Fruit fly (Drosophila melanogaster): ENCODE measurements around the gene CG12483.

CG12483 gene

dm6 chr3L:75232-75631 is 22.9 kb downstream of the CG12483 start, which contains the start of gene CG13405:
Gene CG13405 (minus strand): TSS chr3L:75332.
- TF ChIP-seq CG8765 (GFP tag; IDR thresholded peaks at IDR 0.05) (no peak), Doc2 (GFP tag; IDR thresholded peaks at IDR 0.05) (no peak), psq (GFP tag; optimal IDR thresholded peaks at IDR 0.05) (no peak), Taf1 (GFP tag; IDR thresholded peaks at IDR 0.05) (no peak), zf30C (GFP tag; optimal IDR thresholded peaks at IDR 0.05) (no peak)

dm6 chr3L:73352-74147 is 24.6 kb downstream of the CG12483 start:
- TF ChIP-seq Abd-B (GFP tag; optimal IDR thresholded peaks at IDR 0.05): no peak
- 0 out of 2 replicates have a peak, but pooled peaks have one; percentile 36 for TF ChIP-seq sim (GFP tag; IDR thresholded peaks at IDR 0.05)
- peak; percentile 73 for TF ChIP-seq lbe (GFP tag; optimal IDR thresholded peaks at IDR 0.05)
- TF ChIP-seq CG7786 (GFP tag; optimal IDR thresholded peaks at IDR 0.05): no peak
- no peak for TF ChIP-seq CG3407 (GFP tag; optimal IDR thresholded peaks at IDR 0.05)
- no peak for TF ChIP-seq pan (optimal IDR thresholded peaks at IDR 0.05)
- TF ChIP-seq pan (GFP tag; optimal IDR thresholded peaks at IDR 0.05 in 1 of 2, IDR thresholded peaks at IDR 0.05 in 1 of 2): peak in 1 of 2 experiments; percentile 20
- TF ChIP-seq bsh (GFP tag; optimal IDR thresholded peaks at IDR 0.05): peak in 1 of 2 experiments; percentile 35
- TF ChIP-seq corto (GFP tag; optimal IDR thresholded peaks at IDR 0.05): peak; percentile 63
- peak; percentile 91 for TF ChIP-seq pfk (GFP tag; optimal IDR thresholded peaks at IDR 0.05)
- TF ChIP-seq Nf-YA (GFP tag; IDR thresholded peaks at IDR 0.05): no peak
- no peak for TF ChIP-seq Opbp (GFP tag; IDR thresholded peaks at IDR 0.05; ENCODE audit: partially characterized antibody)
- peak; percentile 30 for TF ChIP-seq CG13894 (tag; optimal IDR thresholded peaks at IDR 0.05)
- TF ChIP-seq sens (GFP tag): peak; percentile 37
- 0 out of 2 replicates have a peak, but pooled peaks have one; percentile 5 for TF ChIP-seq ttk (GFP tag; IDR thresholded peaks at IDR 0.05)
- no peak for TF ChIP-seq gcm2 (GFP tag; optimal IDR thresholded peaks at IDR 0.05)
- no peak for TF ChIP-seq bowl (GFP tag; IDR thresholded peaks at IDR 0.05)
- peak; percentile 73 for TF ChIP-seq crol (GFP tag; IDR thresholded peaks at IDR 0.05)

dm6 chr3L:71247-71646 is 26.9 kb downstream of the CG12483 start:
- TF ChIP-seq trem (tag; optimal IDR thresholded peaks at IDR 0.05) (no peak), Med (GFP tag) (peak; percentile 35), pfk (GFP tag; optimal IDR thresholded peaks at IDR 0.05) (peak; percentile 76), CG30020 (tag; optimal IDR thresholded peaks at IDR 0.05) (peak; percentile 4)

- TF ChIP-seq ems (GFP tag; optimal IDR thresholded peaks at IDR 0.05): no peak
- TF ChIP-seq kni (GFP tag; optimal IDR thresholded peaks at IDR 0.05): no peak
- no peak for TF ChIP-seq CG12299 (tag; optimal IDR thresholded peaks at IDR 0.05)
- TF ChIP-seq inv (GFP tag; IDR thresholded peaks at IDR 0.05; ENCODE audit: partially characterized antibody): no peak
- TF ChIP-seq trh (GFP tag; optimal IDR thresholded peaks at IDR 0.05): no peak
- TF ChIP-seq CG10959 (GFP tag; IDR thresholded peaks at IDR 0.05): no peak
- no peak for TF ChIP-seq Hr39 (optimal IDR thresholded peaks at IDR 0.05)
- no peak for TF ChIP-seq cwo (GFP tag; optimal IDR thresholded peaks at IDR 0.05)
- no peak for TF ChIP-seq pfk (GFP tag; optimal IDR thresholded peaks at IDR 0.05)
- no peak for TF ChIP-seq HHEX (GFP tag; optimal IDR thresholded peaks at IDR 0.05)
- TF ChIP-seq CG18011 (GFP tag; optimal IDR thresholded peaks at IDR 0.05): no peak
- TF ChIP-seq CG1529 (GFP tag; optimal IDR thresholded peaks at IDR 0.05): no peak
- TF ChIP-seq Adf1 (GFP tag; IDR thresholded peaks at IDR 0.05): peak; percentile 11; the same call in 1 of the 2 replicates
- no peak for TF ChIP-seq wdn (GFP tag; IDR thresholded peaks at IDR 0.05)
- peak; percentile 18 for TF ChIP-seq CG32772 (GFP tag; IDR thresholded peaks at IDR 0.05)
- TF ChIP-seq CG11696 (GFP tag; IDR thresholded peaks at IDR 0.05): no peak
- TF ChIP-seq CG13894 (tag; optimal IDR thresholded peaks at IDR 0.05): peak; percentile 89
- TF ChIP-seq nau (GFP tag; optimal IDR thresholded peaks at IDR 0.05): no peak
- peak; percentile 91 for TF ChIP-seq Med (GFP tag)
- no peak for TF ChIP-seq bcd (GFP tag; optimal IDR thresholded peaks at IDR 0.05)
- peak; percentile 60 for TF ChIP-seq nom (GFP tag; optimal IDR thresholded peaks at IDR 0.05)
- TF ChIP-seq CG11085 (GFP tag; IDR thresholded peaks at IDR 0.05): no peak
- TF ChIP-seq CG12236 (GFP tag; optimal IDR thresholded peaks at IDR 0.05): no peak
Observed at dm6 chr3L:69310-69709, 28.9 kb downstream of the CG12483 start.

Data from whole organism, embryonic.